Fruit fly (Drosophila melanogaster) whole organism, embryonic: ENCODE measurements around the gene CG34461.

Source experiments
- Abd-B ChIP-seq: fragments of 200-800 bp; sonication (Bioruptor generic); optimal IDR thresholded peaks from 2 replicates; lab custom pipeline; 2018; ENCODE audit warnings: missing biosample characterization, mild to moderate bottlenecking, missing genetic modification characterization, moderate library complexity
- Ada2b ChIP-seq: fragments of 200-800 bp; sonication (Bioruptor generic); IDR thresholded peaks from 2 replicates; pipeline ENCODE4 v1.3.6; 2022; ENCODE audit warnings: missing biosample characterization, missing genetic modification characterization
- Bgb ChIP-seq: fragments of 200-800 bp; sonication (Bioruptor generic); IDR thresholded peaks from 2 replicates; pipeline ENCODE4 v1.3.6; 2022; ENCODE audit warnings: missing biosample characterization, missing genetic modification characterization; ENCODE audit not compliant: partially characterized antibody
- BtbVII ChIP-seq: fragments of 200-800 bp; sonication (Bioruptor generic); optimal IDR thresholded peaks from 3 replicates; lab custom pipeline; 2017; ENCODE audit warnings: missing biosample characterization, mild to moderate bottlenecking, missing genetic modification characterization
- CG10274 ChIP-seq: fragments of 200-800 bp; sonication (Bioruptor generic); optimal IDR thresholded peaks from 3 replicates; lab custom pipeline; 2017; ENCODE audit warnings: missing biosample characterization, mild to moderate bottlenecking, missing genetic modification characterization
- CG10959 ChIP-seq: fragments of 200-800 bp; sonication (Bioruptor generic); IDR thresholded peaks from 2 replicates; pipeline ENCODE4 v1.3.6; 2022; ENCODE audit warnings: missing biosample characterization, missing genetic modification characterization
- CG11085 ChIP-seq: fragments of 200-800 bp; sonication (Bioruptor generic); IDR thresholded peaks from 2 replicates; pipeline ENCODE4 v1.3.6; 2022; ENCODE audit warnings: missing biosample characterization, missing genetic modification characterization
- CG13287 ChIP-seq: fragments of 200-800 bp; sonication (Bioruptor generic); IDR thresholded peaks from 2 replicates; pipeline ENCODE4 v1.3.6; 2022; ENCODE audit warnings: missing biosample characterization, missing genetic modification characterization; ENCODE audit not compliant: partially characterized antibody
- CG15011 ChIP-seq: fragments of 200-800 bp; sonication (Bioruptor generic); optimal IDR thresholded peaks from 3 replicates; lab custom pipeline; 2018; ENCODE audit warnings: missing biosample characterization, mild to moderate bottlenecking, missing genetic modification characterization
- CG17568 ChIP-seq: fragments of 200-800 bp; sonication (Bioruptor generic); optimal IDR thresholded peaks from 2 replicates; lab custom pipeline; 2018; ENCODE audit warnings: missing biosample characterization, mild to moderate bottlenecking, missing genetic modification characterization, moderate library complexity
- CG18619 ChIP-seq: fragments of 200-800 bp; sonication (Bioruptor generic); optimal IDR thresholded peaks from 3 replicates; lab custom pipeline; 2017; ENCODE audit warnings: missing biosample characterization, mild to moderate bottlenecking, missing genetic modification characterization
- CG30431 ChIP-seq: fragments of 200-800 bp; sonication (Bioruptor generic); optimal IDR thresholded peaks from 2 replicates; lab custom pipeline; 2017; ENCODE audit warnings: missing biosample characterization, missing genetic modification characterization
- CG31388 ChIP-seq: fragments of 200-800 bp; sonication (Bioruptor generic); optimal IDR thresholded peaks from 2 replicates; lab custom pipeline; 2016; ENCODE audit warnings: missing biosample characterization, missing genetic modification characterization
- CG32532 ChIP-seq: fragments of 200-800 bp; sonication (Bioruptor generic); IDR thresholded peaks from 2 replicates; pipeline ENCODE4 v1.3.6; 2022; ENCODE audit warnings: missing biosample characterization, missing genetic modification characterization
- CG3281 ChIP-seq: fragments of 200-800 bp; sonication (Bioruptor generic); optimal IDR thresholded peaks from 3 replicates; lab custom pipeline; 2017; ENCODE audit warnings: missing biosample characterization, mild to moderate bottlenecking, missing genetic modification characterization
- CG33557 ChIP-seq: fragments of 200-800 bp; sonication (Bioruptor generic); optimal IDR thresholded peaks from 2 replicates; lab custom pipeline; 2019; ENCODE audit warnings: missing biosample characterization, mild to moderate bottlenecking, missing genetic modification characterization, moderate library complexity
- CG34422 ChIP-seq: fragments of 200-800 bp; sonication (Bioruptor generic); IDR thresholded peaks from 3 replicates; pipeline ENCODE4 v1.3.6; 2022; ENCODE audit warnings: missing biosample characterization, missing genetic modification characterization
- CG4424 ChIP-seq: fragments of 200-800 bp; sonication (Bioruptor generic); optimal IDR thresholded peaks from 3 replicates; lab custom pipeline; 2016; ENCODE audit warnings: missing biosample characterization, missing genetic modification characterization
- CG5180 ChIP-seq: fragments of 200-800 bp; sonication (Bioruptor generic); optimal IDR thresholded peaks from 3 replicates; lab custom pipeline; 2017; ENCODE audit warnings: missing biosample characterization, missing genetic modification characterization, mild to moderate bottlenecking, moderate library complexity, missing genetic modification reagents
- CG7556 ChIP-seq: fragments of 200-800 bp; sonication (Bioruptor generic); optimal IDR thresholded peaks from 2 replicates; lab custom pipeline; 2017; ENCODE audit warnings: missing biosample characterization, mild to moderate bottlenecking, missing genetic modification characterization
- CHES-1-like ChIP-seq: fragments of 200-800 bp; sonication (Bioruptor generic); optimal IDR thresholded peaks from 2 replicates; lab custom pipeline; 2016; ENCODE audit warnings: missing biosample characterization, missing genetic modification characterization
- Chrac-16 ChIP-seq: fragments of 200-800 bp; sonication (Bioruptor generic); optimal IDR thresholded peaks from 3 replicates; lab custom pipeline; 2016; ENCODE audit warnings: missing biosample characterization, missing genetic modification characterization
- Doc3 ChIP-seq: fragments of 200-800 bp; sonication (Bioruptor generic); IDR thresholded peaks from 3 replicates; pipeline ENCODE4 v1.3.6; 2022; ENCODE audit warnings: missing biosample characterization, missing genetic modification characterization; ENCODE audit not compliant: partially characterized antibody
- Fer1 ChIP-seq: fragments of 200-800 bp; sonication (Bioruptor generic); optimal IDR thresholded peaks from 2 replicates; lab custom pipeline; 2017; ENCODE audit warnings: missing biosample characterization, mild to moderate bottlenecking, missing genetic modification characterization
- Fer3 ChIP-seq: fragments of 200-800 bp; sonication (Bioruptor generic); optimal IDR thresholded peaks from 2 replicates; lab custom pipeline; 2018; ENCODE audit warnings: missing biosample characterization, mild to moderate bottlenecking, missing genetic modification characterization, moderate library complexity
- Hmr ChIP-seq: fragments of 200-800 bp; sonication (Bioruptor generic); optimal IDR thresholded peaks from 3 replicates; lab custom pipeline; 2017; ENCODE audit warnings: mild to moderate bottlenecking, missing biosample characterization, missing genetic modification reagents, missing genetic modification characterization
- Mes4 ChIP-seq: fragments of 200-800 bp; sonication (Bioruptor generic); optimal IDR thresholded peaks from 2 replicates; lab custom pipeline; 2016; ENCODE audit warnings: missing biosample characterization, missing genetic modification characterization
- NK7.1 ChIP-seq: fragments of 200-800 bp; sonication (Bioruptor generic); optimal IDR thresholded peaks from 3 replicates; lab custom pipeline; 2016; ENCODE audit warnings: missing biosample characterization, missing genetic modification characterization
- Optix ChIP-seq: fragments of 200-800 bp; sonication (Bioruptor generic); IDR thresholded peaks from 3 replicates; pipeline ENCODE4 v1.3.6; 2022; ENCODE audit warnings: missing biosample characterization, missing genetic modification characterization
- Six4 ChIP-seq: fragments of 200-800 bp; sonication (Bioruptor generic); optimal IDR thresholded peaks from 2 replicates; lab custom pipeline; 2016; ENCODE audit warnings: missing biosample characterization, missing genetic modification characterization
- ase ChIP-seq: fragments of 200-800 bp; sonication (Bioruptor generic); IDR thresholded peaks from 3 replicates; pipeline ENCODE4 v1.3.6; 2022; ENCODE audit warnings: missing biosample characterization, missing genetic modification characterization
- caup ChIP-seq: fragments of 200-800 bp; sonication (Bioruptor generic); optimal IDR thresholded peaks from 3 replicates; lab custom pipeline; 2017; ENCODE audit warnings: missing biosample characterization, mild to moderate bottlenecking, missing genetic modification characterization, moderate library complexity; ENCODE audit not compliant: severe bottlenecking
- cg ChIP-seq: fragments of 200-800 bp; sonication (Bioruptor generic); optimal IDR thresholded peaks from 3 replicates; lab custom pipeline; 2019; ENCODE audit warnings: missing biosample characterization, mild to moderate bottlenecking, missing genetic modification characterization, moderate library complexity
- croc ChIP-seq: fragments of 200-800 bp; sonication (Bioruptor generic); conservative IDR thresholded peaks from 3 replicates; pipeline ENCODE4 v1.3.6; 2022; ENCODE audit warnings: missing biosample characterization, missing genetic modification characterization
- dpn ChIP-seq, 2 experiments: fragments of 200-800 bp; sonication (Bioruptor generic); optimal IDR thresholded peaks; 3 replicates each; lab custom pipeline; 2016; ENCODE audit warnings: missing biosample characterization in 2 of 2, missing genetic modification characterization in 2 of 2
- gcm2 ChIP-seq: fragments of 200-800 bp; sonication (Bioruptor generic); optimal IDR thresholded peaks from 2 replicates; lab custom pipeline; 2016; ENCODE audit warnings: missing biosample characterization, missing genetic modification characterization
- grau ChIP-seq: fragments of 200-800 bp; optimal IDR thresholded peaks from 3 replicates; lab custom pipeline; 2019; ENCODE audit warnings: missing biosample characterization, mild to moderate bottlenecking, missing genetic modification characterization, moderate library complexity
- hth ChIP-seq: fragments of >200 bp; optimal IDR thresholded peaks from 2 replicates; lab custom pipeline; 2017; ENCODE audit warnings: inconsistent platforms
- klu ChIP-seq: fragments of 200-800 bp; sonication (Bioruptor generic); IDR thresholded peaks from 2 replicates; pipeline ENCODE4 v1.3.6; 2022; ENCODE audit warnings: missing biosample characterization, missing genetic modification characterization
- kni ChIP-seq: fragments of 200-800 bp; sonication (Bioruptor generic); optimal IDR thresholded peaks from 3 replicates; lab custom pipeline; 2017; ENCODE audit warnings: mild to moderate bottlenecking, missing biosample characterization, missing genetic modification reagents, missing genetic modification characterization
- nom ChIP-seq: fragments of 200-800 bp; sonication (Bioruptor generic); optimal IDR thresholded peaks from 2 replicates; lab custom pipeline; 2017; ENCODE audit warnings: missing biosample characterization, missing genetic modification characterization, mild to moderate bottlenecking, moderate library complexity, missing genetic modification reagents
- phol ChIP-seq: fragments of 200-800 bp; sonication (Bioruptor generic); optimal IDR thresholded peaks from 3 replicates; lab custom pipeline; 2018; ENCODE audit warnings: missing biosample characterization, mild to moderate bottlenecking, missing genetic modification characterization, moderate library complexity
- pum ChIP-seq: fragments of 200-800 bp; sonication (Bioruptor generic); optimal IDR thresholded peaks from 2 replicates; lab custom pipeline; 2016; ENCODE audit warnings: missing biosample characterization, missing genetic modification characterization
- ranshi ChIP-seq: fragments of 200-800 bp; sonication (Bioruptor generic); IDR thresholded peaks from 2 replicates; pipeline ENCODE4 v1.3.6; 2022; ENCODE audit warnings: missing biosample characterization, missing genetic modification characterization
- salm ChIP-seq: fragments of 200-800 bp; sonication (Bioruptor generic); optimal IDR thresholded peaks from 2 replicates; lab custom pipeline; 2018; ENCODE audit warnings: missing biosample characterization, mild to moderate bottlenecking, missing genetic modification characterization
- schlank ChIP-seq: fragments of 200-800 bp; sonication (Bioruptor generic); optimal IDR thresholded peaks from 2 replicates; lab custom pipeline; 2018; ENCODE audit warnings: missing biosample characterization, mild to moderate bottlenecking, missing genetic modification characterization
- sisA ChIP-seq: fragments of 200-800 bp; sonication (Bioruptor generic); IDR thresholded peaks from 2 replicates; pipeline ENCODE4 v1.3.6; 2022; ENCODE audit warnings: missing biosample characterization, missing genetic modification characterization
- trh ChIP-seq: fragments of 200-800 bp; sonication (Bioruptor generic); optimal IDR thresholded peaks from 2 replicates; lab custom pipeline; 2016; ENCODE audit warnings: missing biosample characterization, missing genetic modification characterization

CG34461 gene

DNA sequence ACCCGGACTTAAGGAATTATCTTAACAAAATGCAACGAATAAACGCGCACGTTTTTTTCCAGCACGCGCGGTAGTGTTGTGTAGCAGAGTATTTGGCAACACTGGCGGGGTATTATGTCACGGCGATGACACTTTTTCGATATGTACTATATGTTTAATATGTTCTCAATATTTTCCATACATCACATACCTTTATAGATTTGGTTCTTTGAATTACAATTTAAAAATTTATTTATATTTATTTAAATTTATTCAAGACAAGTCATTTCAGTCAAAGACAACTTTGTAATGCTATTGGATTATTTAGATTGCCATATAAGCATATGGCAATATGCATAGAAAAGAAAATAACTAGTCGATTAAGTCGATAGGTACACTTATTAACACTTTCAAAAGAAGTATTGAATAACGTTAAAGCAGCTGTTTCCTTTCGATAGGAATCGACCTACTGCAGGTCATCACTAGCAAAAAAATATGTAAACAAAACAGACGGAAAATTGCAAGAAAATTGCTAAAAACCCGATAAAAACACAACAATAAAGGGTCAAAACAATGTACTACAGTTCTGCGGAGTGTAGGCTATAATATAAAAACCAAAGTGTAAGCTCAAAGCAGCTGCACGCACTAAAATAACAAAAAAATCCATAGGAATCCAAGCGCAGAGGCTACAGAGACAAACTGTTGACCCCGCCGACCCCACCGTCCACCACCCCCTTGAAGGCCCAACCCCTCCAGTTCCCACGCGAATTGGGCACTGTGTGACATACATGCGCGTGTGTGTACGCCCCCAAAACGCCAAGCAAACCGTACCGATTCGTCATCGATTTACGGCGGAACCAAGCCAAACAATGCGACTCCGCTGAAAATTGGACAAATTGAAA, 20.7 kb downstream of the CG34461 start, which contains the start of the genes CG7182 and GAPcenA (continued):
- TF ChIP-seq Chrac-16 (GFP tag; lab: Kevin White, UChicago), result peak; percentile 63
- peak; percentile 52 for TF ChIP-seq CG15011
- 0 out of 2 replicates have a peak, but pooled peaks have one; percentile 5 for TF ChIP-seq Ada2b (GFP tag; lab: Robert Waterston, UW)
- TF ChIP-seq pum (GFP tag; lab: Kevin White, UChicago), result peak; percentile 4
- peak; percentile 35 for TF ChIP-seq schlank
- TF ChIP-seq Hmr (GFP tag; lab: Kevin White, UChicago), result peak; percentile 78
- TF ChIP-seq Mes4, result no peak
- peak; percentile 76 for TF ChIP-seq CG7556 (GFP tag; lab: Kevin White, UChicago)
- peak; percentile 49 for TF ChIP-seq Fer1 (GFP tag; lab: Kevin White, UChicago)
- peak; percentile 52; the same call in 1 of the 3 replicates for TF ChIP-seq ase (GFP tag; lab: Robert Waterston, UW)
- TF ChIP-seq trh (GFP tag; lab: Kevin White, UChicago), result peak; percentile 20
- TF ChIP-seq ranshi (GFP tag; lab: Robert Waterston, UW), result peak; percentile 36; the same call in 1 of the 2 replicates
- peak; percentile 68 for TF ChIP-seq CG13287 (GFP tag; lab: Robert Waterston, UW)
- peak; percentile 69 for TF ChIP-seq CG4424
- TF ChIP-seq BtbVII (GFP tag; lab: Kevin White, UChicago), result peak; percentile 66
- no peak for TF ChIP-seq CG17568 (GFP tag; lab: Kevin White, UChicago)
- no peak for TF ChIP-seq CG10959 (GFP tag; lab: Robert Waterston, UW)
- peak; percentile 45 for TF ChIP-seq CG32532 (GFP tag; lab: Robert Waterston, UW)
- peak; percentile 26 for TF ChIP-seq salm (tag; lab: Kevin White, UChicago)
- TF ChIP-seq Abd-B, result peak; percentile 71
- TF ChIP-seq CG11085, result peak; percentile 41
- TF ChIP-seq cg (GFP tag; lab: Kevin White, UChicago), result peak; percentile 31
- peak; percentile 77 for TF ChIP-seq phol (tag; lab: Kevin White, UChicago)
- TF ChIP-seq CG18619 (GFP tag; lab: Kevin White, UChicago), result peak; percentile 63
- 0 out of 3 replicates have a peak, but pooled peaks have one; percentile 48 for TF ChIP-seq Doc3
- peak; percentile 76 for TF ChIP-seq grau (tag; lab: Kevin White, UChicago)
- TF ChIP-seq Fer3 (tag; lab: Kevin White, UChicago), result peak; percentile 58
- peak; percentile 58 for TF ChIP-seq sisA
- peak; percentile 24 to 63 for TF ChIP-seq dpn (GFP tag; optimal IDR thresholded peaks at IDR 0.05; lab: Kevin White, UChicago)
- peak; percentile 2 for TF ChIP-seq CG10274 (GFP tag; lab: Kevin White, UChicago)
- TF ChIP-seq Optix, result no peak
- TF ChIP-seq kni (GFP tag; lab: Kevin White, UChicago), result no peak
- TF ChIP-seq NK7.1, result peak; percentile 3
- TF ChIP-seq CG30431, result no peak
- TF ChIP-seq Bgb (GFP tag; lab: Robert Waterston, UW), result peak; percentile 26; the same call in 1 of the 2 replicates
- TF ChIP-seq gcm2 (GFP tag; lab: Kevin White, UChicago), result no peak
- TF ChIP-seq nom, result peak; percentile 18
- peak; percentile 24 for TF ChIP-seq CG31388 (GFP tag; lab: Kevin White, UChicago)
- peak; percentile 67 for TF ChIP-seq CG3281 (GFP tag; lab: Kevin White, UChicago)
- TF ChIP-seq CG34422 (GFP tag; lab: Robert Waterston, UW), result peak; percentile 80; the same call in 1 of the 3 replicates
- peak; percentile 70 for TF ChIP-seq caup (GFP tag; lab: Kevin White, UChicago)
- no peak for TF ChIP-seq CG5180 (GFP tag; lab: Kevin White, UChicago)
- peak; percentile 26; the same call in 1 of the 2 replicates for TF ChIP-seq klu (GFP tag; lab: Robert Waterston, UW)
- no peak for TF ChIP-seq hth
- TF ChIP-seq CHES-1-like, result no peak
- peak; percentile 76 for TF ChIP-seq CG33557
- TF ChIP-seq Six4 (GFP tag; lab: Kevin White, UChicago), result peak; percentile 39
- TF ChIP-seq croc (GFP tag; lab: Robert Waterston, UW), result peak; percentile 40; the same call in 1 of the 3 replicates
